Worm (Caenorhabditis elegans) whole organism, young adult: ENCODE measurements around the gene C50C3.5.

Experiments used
- B0261.1 ChIP-seq: sonication (generic microtip); optimal IDR thresholded peaks from 2 replicates; lab custom pipeline; 2016; ENCODE audit warnings: mild to moderate bottlenecking, missing genetic modification characterization, moderate library complexity, missing compliant biosample characterization
- C06A6.2 ChIP-seq: fragments of 200-800 bp; sonication (Bioruptor generic); conservative IDR thresholded peaks from 2 replicates; pipeline ENCODE4 v1.3.6; 2022; ENCODE audit warnings: missing genetic modification characterization, missing compliant biosample characterization
- F10E7.11 ChIP-seq: sonication (generic microtip); optimal IDR thresholded peaks from 2 replicates; lab custom pipeline; 2017; ENCODE audit warnings: mild to moderate bottlenecking, missing genetic modification characterization, moderate library complexity, missing compliant biosample characterization
- F37B4.10 ChIP-seq: fragments of 200-800 bp; sonication (Bioruptor generic); IDR thresholded peaks from 2 replicates; pipeline ENCODE4 v1.3.6; 2022; ENCODE audit warnings: missing genetic modification characterization, missing compliant biosample characterization
- F52B5.7 ChIP-seq: sonication (generic microtip); optimal IDR thresholded peaks from 2 replicates; lab custom pipeline; 2016; ENCODE audit warnings: mild to moderate bottlenecking, missing genetic modification characterization, missing compliant biosample characterization
- F57C9.4 ChIP-seq: sonication (generic microtip); optimal IDR thresholded peaks from 2 replicates; lab custom pipeline; 2017; ENCODE audit warnings: mild to moderate bottlenecking, missing genetic modification characterization, missing compliant biosample characterization
- K11D2.4 ChIP-seq: fragments of 200-800 bp; sonication (Bioruptor generic); IDR thresholded peaks from 2 replicates; pipeline ENCODE4 v1.3.6; 2022; ENCODE audit warnings: missing genetic modification reagents, missing genetic modification characterization, missing compliant biosample characterization
- K12H6.12 ChIP-seq: fragments of 200-800 bp; sonication (Bioruptor generic); optimal IDR thresholded peaks from 2 replicates; lab custom pipeline; 2018; ENCODE audit warnings: mild to moderate bottlenecking, missing genetic modification characterization, missing compliant biosample characterization
- Y53F4B.3 ChIP-seq: fragments of 200-800 bp; sonication (Bioruptor generic); IDR thresholded peaks from 2 replicates; pipeline ENCODE4 v1.3.6; 2022; ENCODE audit warnings: missing genetic modification reagents, missing genetic modification characterization, missing compliant biosample characterization
- Y53G8AR.9 ChIP-seq: fragments of 200-800 bp; sonication (Bioruptor generic); conservative IDR thresholded peaks from 2 replicates; pipeline ENCODE4 v1.3.6; 2022; ENCODE audit warnings: missing genetic modification reagents, missing genetic modification characterization, missing compliant biosample characterization
- aptf-3 ChIP-seq: fragments of 200-800 bp; sonication (Bioruptor generic); IDR thresholded peaks from 2 replicates; pipeline ENCODE4 v1.3.6; 2022; ENCODE audit warnings: missing genetic modification characterization, missing compliant biosample characterization
- atf-7 ChIP-seq: sonication (generic microtip); optimal IDR thresholded peaks from 2 replicates; lab custom pipeline; 2017; ENCODE audit warnings: mild to moderate bottlenecking, missing genetic modification characterization, missing compliant biosample characterization
- attf-3 ChIP-seq: fragments of 200-800 bp; sonication (Bioruptor generic); conservative IDR thresholded peaks from 2 replicates; pipeline ENCODE4 v1.3.6; 2022; ENCODE audit warnings: missing genetic modification reagents, missing genetic modification characterization, missing compliant biosample characterization
- attf-5 ChIP-seq: fragments of 200-800 bp; sonication (Bioruptor generic); optimal IDR thresholded peaks from 2 replicates; lab custom pipeline; 2018; ENCODE audit warnings: mild to moderate bottlenecking, missing genetic modification characterization, missing compliant biosample characterization
- bed-2 ChIP-seq: fragments of 200-800 bp; sonication (Bioruptor generic); IDR thresholded peaks from 2 replicates; pipeline ENCODE4 v1.3.6; 2022; ENCODE audit warnings: missing genetic modification reagents, missing genetic modification characterization, missing compliant biosample characterization
- ccch-3 ChIP-seq: fragments of 200-800 bp; sonication (Bioruptor generic); optimal IDR thresholded peaks from 2 replicates; lab custom pipeline; 2018; ENCODE audit warnings: mild to moderate bottlenecking, missing genetic modification characterization, missing compliant biosample characterization
- ceh-100 ChIP-seq: fragments of 200-800 bp; sonication (Bioruptor generic); IDR thresholded peaks from 2 replicates; pipeline ENCODE4 v1.3.6; 2022; ENCODE audit warnings: missing genetic modification reagents, missing genetic modification characterization, missing compliant biosample characterization
- ceh-27 ChIP-seq: fragments of 200-800 bp; sonication (Bioruptor generic); optimal IDR thresholded peaks from 2 replicates; lab custom pipeline; 2018; ENCODE audit warnings: mild to moderate bottlenecking, missing genetic modification characterization, moderate library complexity, missing compliant biosample characterization
- chd-7 ChIP-seq: sonication (generic microtip); optimal IDR thresholded peaks from 2 replicates; lab custom pipeline; 2016; ENCODE audit warnings: mild to moderate bottlenecking, missing genetic modification characterization, moderate library complexity, missing compliant biosample characterization
- dox-1 ChIP-seq: fragments of 200-800 bp; sonication (Bioruptor generic); IDR thresholded peaks from 2 replicates; pipeline ENCODE4 v1.3.6; 2022; ENCODE audit warnings: missing genetic modification reagents, missing genetic modification characterization, missing compliant biosample characterization
- efl-1 ChIP-seq: fragments of 150-350 bp; optimal IDR thresholded peaks from 2 replicates; lab custom pipeline; 2014; ENCODE audit warnings: missing biosample characterization, missing genetic modification reagents, missing genetic modification characterization
- egl-44 ChIP-seq: fragments of 200-800 bp; sonication (Bioruptor generic); IDR thresholded peaks from 2 replicates; pipeline ENCODE4 v1.3.6; 2022; ENCODE audit warnings: missing genetic modification reagents, missing genetic modification characterization, missing compliant biosample characterization
- egrh-3 ChIP-seq: fragments of 200-800 bp; sonication (Bioruptor generic); IDR thresholded peaks from 2 replicates; pipeline ENCODE4 v1.3.6; 2022; ENCODE audit warnings: missing genetic modification reagents, missing genetic modification characterization, missing compliant biosample characterization
- him-1 ChIP-seq: sonication (generic microtip); optimal IDR thresholded peaks from 2 replicates; lab custom pipeline; 2016; ENCODE audit warnings: missing genotype, missing genetic modification reagents, missing genetic modification characterization, missing compliant biosample characterization
- let-526 ChIP-seq: fragments of 200-800 bp; sonication (Bioruptor generic); IDR thresholded peaks from 2 replicates; pipeline ENCODE4 v1.3.6; 2022; ENCODE audit warnings: missing genetic modification reagents, missing genetic modification characterization, missing compliant biosample characterization
- let-607 ChIP-seq, 2 experiments: fragments of 200-800 bp in 1 of 2; sonication (Bioruptor generic) in 1 of 2; sonication (generic microtip) in 1 of 2; optimal IDR thresholded peaks; 2 replicates each; lab custom pipeline; 2016 to 2018; ENCODE audit warnings: mild to moderate bottlenecking in 2 of 2, missing compliant biosample characterization in 2 of 2, missing genetic modification characterization in 2 of 2, moderate library complexity in 2 of 2, missing genotype in 1 of 2
- lin-35 ChIP-seq, 3 experiments: fragments of 150-350 bp in 2 of 3; sonication (generic microtip) in 1 of 3; optimal IDR thresholded peaks; 2 replicates each; lab custom pipeline; 2014 to 2018; ENCODE audit warnings: missing biosample characterization in 3 of 3, missing genetic modification characterization in 3 of 3, missing genetic modification reagents in 3 of 3
- lin-40 ChIP-seq: sonication (generic microtip); optimal IDR thresholded peaks from 2 replicates; lab custom pipeline; 2016; ENCODE audit warnings: missing genetic modification characterization, mild to moderate bottlenecking, missing compliant biosample characterization, missing genotype, missing genetic modification reagents
- lin-54 ChIP-seq: fragments of 200-800 bp; sonication (Bioruptor generic); optimal IDR thresholded peaks from 2 replicates; lab custom pipeline; 2018; ENCODE audit warnings: mild to moderate bottlenecking, missing genetic modification characterization, missing compliant biosample characterization
- lsl-1 ChIP-seq: fragments of 200-800 bp; sonication (Bioruptor generic); optimal IDR thresholded peaks from 2 replicates; lab custom pipeline; 2018; ENCODE audit warnings: mild to moderate bottlenecking, missing genetic modification characterization, moderate library complexity, missing compliant biosample characterization
- madf-3 ChIP-seq: fragments of 200-800 bp; sonication (Bioruptor generic); IDR thresholded peaks from 2 replicates; pipeline ENCODE4 v1.3.6; 2022; ENCODE audit warnings: missing genetic modification reagents, missing genetic modification characterization, missing compliant biosample characterization
- madf-8 ChIP-seq: fragments of 200-800 bp; sonication (Bioruptor generic); conservative IDR thresholded peaks from 2 replicates; pipeline ENCODE4 v1.3.6; 2022; ENCODE audit warnings: missing genetic modification reagents, missing genetic modification characterization, missing compliant biosample characterization
- mes-4 ChIP-seq: sonication (generic microtip); optimal IDR thresholded peaks from 2 replicates; lab custom pipeline; 2016; ENCODE audit warnings: missing genotype, missing genetic modification characterization, missing compliant biosample characterization
- nfyb-1 ChIP-seq: fragments of 200-800 bp; sonication (Bioruptor generic); IDR thresholded peaks from 2 replicates; pipeline ENCODE4 v1.3.6; 2022; ENCODE audit warnings: missing genetic modification reagents, missing genetic modification characterization, missing compliant biosample characterization
- nhr-27 ChIP-seq: fragments of 200-800 bp; sonication (Bioruptor generic); optimal IDR thresholded peaks from 2 replicates; lab custom pipeline; 2018; ENCODE audit warnings: mild to moderate bottlenecking, missing genetic modification characterization, moderate library complexity, missing compliant biosample characterization
- pbrm-1 ChIP-seq: fragments of 200-800 bp; sonication (Bioruptor generic); IDR thresholded peaks from 2 replicates; pipeline ENCODE4 v1.3.6; 2022; ENCODE audit warnings: missing genetic modification reagents, missing genetic modification characterization, missing compliant biosample characterization
- sea-2 ChIP-seq: fragments of 200-800 bp; sonication (Bioruptor generic); IDR thresholded peaks from 2 replicates; pipeline ENCODE4 v1.3.6; 2022; ENCODE audit warnings: missing genetic modification characterization, missing compliant biosample characterization
- somi-1 ChIP-seq: fragments of 200-800 bp; sonication (Bioruptor generic); optimal IDR thresholded peaks from 2 replicates; lab custom pipeline; 2018; ENCODE audit warnings: mild to moderate bottlenecking, missing genetic modification characterization, missing compliant biosample characterization
- tbx-9 ChIP-seq: sonication (generic microtip); optimal IDR thresholded peaks from 2 replicates; lab custom pipeline; 2016; ENCODE audit warnings: borderline replicate concordance, missing genetic modification characterization, inconsistent platforms, missing compliant biosample characterization
- ztf-18 ChIP-seq: sonication (generic microtip); optimal IDR thresholded peaks from 2 replicates; lab custom pipeline; 2016; ENCODE audit warnings: missing genotype, mild to moderate bottlenecking, missing genetic modification characterization, missing compliant biosample characterization

The C50C3.5 gene

DNA sequence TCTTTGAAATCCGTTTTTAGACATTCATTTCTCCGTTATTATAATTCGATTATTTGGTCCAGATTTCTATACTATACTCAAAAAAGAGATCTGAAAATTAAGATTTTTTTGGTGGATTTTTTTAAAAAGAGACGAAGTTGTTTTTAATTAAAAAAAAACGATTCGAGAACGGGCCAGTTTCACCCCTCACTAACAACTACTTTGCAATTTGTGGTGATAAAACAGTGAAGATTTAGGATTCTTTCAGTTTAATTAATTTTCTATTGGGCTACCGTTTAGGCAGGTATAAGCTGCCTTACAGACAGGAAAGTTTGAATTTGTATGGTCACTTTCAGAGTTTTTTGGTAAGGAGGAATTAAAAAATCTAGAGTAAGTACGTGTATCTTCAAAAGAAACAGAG, 22.1 kb downstream of the C50C3.5 start, which contains the start of gene unc-36:
unc-36 (minus strand) TSS at position 101 of the 400 bp plus-strand sequence.
- TF ChIP-seq chd-7 (tag; lab: Kevin White, UChicago) (no peak), egrh-3 (no peak), ccch-3 (GFP tag; lab: Kevin White, UChicago) (no peak), F57C9.4 (tag; lab: Kevin White, UChicago) (no peak), Y53F4B.3 (no peak), tbx-9 (no peak)

DNA sequence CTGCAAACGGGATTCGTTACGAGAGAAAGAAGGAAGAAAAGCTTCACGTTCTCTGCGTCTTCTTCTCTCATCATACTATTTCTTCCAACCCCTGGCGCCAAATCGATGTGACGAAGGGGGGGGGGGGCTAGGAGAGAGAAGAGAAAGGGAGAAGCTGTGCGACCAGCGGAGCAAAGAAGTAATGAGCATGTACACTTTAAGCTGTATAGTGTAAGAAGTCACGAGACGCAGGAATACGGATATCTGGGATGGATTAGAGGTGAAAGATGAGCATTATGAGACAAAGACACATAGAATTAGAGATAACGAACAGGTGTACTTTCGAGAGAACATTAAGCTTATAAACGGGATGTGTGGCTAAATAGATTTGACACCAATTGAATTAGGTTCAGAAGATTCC, 22.7 kb downstream of the C50C3.5 start:
- no peak for TF ChIP-seq somi-1 (GFP tag; lab: Kevin White, UChicago)
- peak; percentile 65 for TF ChIP-seq K12H6.12
- TF ChIP-seq let-526 (GFP tag; lab: Robert Waterston, UW): no peak
- no peak for TF ChIP-seq ceh-27 (GFP tag; lab: Kevin White, UChicago)
- TF ChIP-seq madf-8 (GFP tag; lab: Robert Waterston, UW): no peak
- no peak for TF ChIP-seq egrh-3
- TF ChIP-seq ztf-18 (tag; lab: Kevin White, UChicago): no peak

DNA sequence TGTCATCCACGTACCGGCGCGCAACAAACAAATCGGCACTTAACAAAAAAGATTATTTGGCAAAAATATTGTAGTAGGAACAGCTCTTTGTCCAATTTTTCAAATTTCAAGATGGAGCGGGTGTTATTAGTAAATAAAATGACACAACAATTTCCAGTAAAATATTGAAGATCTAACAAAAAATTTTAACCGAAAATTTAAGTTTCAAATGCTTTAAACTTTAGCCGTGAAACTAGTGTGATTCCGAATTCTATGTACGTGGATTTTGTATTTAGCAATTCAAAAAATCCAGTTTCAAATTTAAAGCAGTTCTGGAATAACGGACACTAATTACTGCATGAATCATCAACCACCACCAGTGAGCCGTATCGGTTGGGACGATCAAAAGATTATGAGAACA, 23.7 kb downstream of the C50C3.5 start, which contains the start of gene snb-5:
snb-5 (plus strand) TSS at position 301 of the 400 bp plus-strand sequence.
- TF ChIP-seq bed-2 (GFP tag; lab: Robert Waterston, UW) (no peak), atf-7 (tag; lab: Kevin White, UChicago) (no peak), chd-7 (tag; lab: Kevin White, UChicago) (no peak), attf-3 (no peak), F52B5.7 (tag; lab: Kevin White, UChicago) (no peak), madf-3 (GFP tag; lab: Robert Waterston, UW) (no peak)

DNA sequence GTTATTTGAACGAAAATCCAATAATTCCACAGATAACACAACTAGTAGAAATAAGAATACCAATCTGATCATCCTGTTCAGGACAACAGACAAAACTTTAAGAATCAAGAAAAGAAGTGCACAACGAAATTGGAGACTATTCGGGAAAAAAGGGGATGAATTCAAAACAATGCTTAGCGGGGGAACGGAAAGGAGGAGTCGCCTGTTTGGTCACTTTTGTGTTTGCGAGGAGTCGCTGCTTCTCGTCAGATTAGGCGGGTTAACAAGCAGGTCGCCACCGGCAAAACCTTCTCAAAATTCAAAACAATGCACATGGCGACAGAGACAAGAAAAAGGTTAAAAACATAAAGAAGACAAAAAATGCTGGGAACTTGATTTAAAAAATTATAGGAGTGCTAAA, 30.8 kb downstream of the C50C3.5 start, which contains the start of gene C30A5.10:
C30A5.10 (minus strand) TSS at position 101 of the 400 bp plus-strand sequence.
- TF ChIP-seq C06A6.2 (GFP tag; lab: Robert Waterston, UW) (no peak), B0261.1 (tag; lab: Kevin White, UChicago) (no peak), him-1 (tag; lab: Kevin White, UChicago) (no peak), lin-54 (GFP tag; lab: Kevin White, UChicago) (no peak), lsl-1 (GFP tag; lab: Kevin White, UChicago) (no peak), F52B5.7 (tag; lab: Kevin White, UChicago) (no peak), K11D2.4 (no peak), ztf-18 (tag; lab: Kevin White, UChicago) (no peak), Y53G8AR.9 (no peak), aptf-3 (no peak), egl-44 (GFP tag; lab: Robert Waterston, UW) (no peak), somi-1 (GFP tag; lab: Kevin White, UChicago) (no peak), efl-1 (GFP tag; lab: Kevin White, UChicago) (no peak)
- TF ChIP-seq, all 124 proteins: peak for 0

DNA sequence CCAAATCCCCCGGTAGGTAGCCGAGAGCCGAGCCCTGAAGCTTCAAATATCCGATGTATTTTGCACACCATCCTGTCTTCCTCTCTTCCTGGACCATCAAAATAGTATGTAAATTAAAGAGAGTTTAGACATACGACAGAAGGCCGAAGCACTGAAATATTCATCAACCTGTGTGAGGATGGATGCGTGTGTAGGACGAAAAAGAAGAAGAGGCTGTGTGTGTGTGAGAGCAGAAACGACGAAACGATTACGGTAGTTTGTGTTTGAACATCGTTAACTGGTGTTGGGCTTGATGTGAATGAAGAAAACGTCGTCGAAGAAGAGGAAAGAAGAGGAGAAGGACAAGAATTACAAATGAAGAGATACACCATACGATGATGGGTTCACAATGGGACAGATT, 32.5 kb downstream of the C50C3.5 start:
- TF ChIP-seq K11D2.4: no peak
- no peak for TF ChIP-seq let-526 (GFP tag; lab: Robert Waterston, UW)
- no peak for TF ChIP-seq ceh-100
- no peak for TF ChIP-seq mes-4 (tag; lab: Kevin White, UChicago)
- no peak for TF ChIP-seq efl-1 (GFP tag; lab: Kevin White, UChicago)
- no peak for TF ChIP-seq lin-35 (GFP tag; optimal IDR thresholded peaks at IDR 0.05; lab: Kevin White, UChicago)
- no peak for TF ChIP-seq B0261.1 (tag; lab: Kevin White, UChicago)
- no peak for TF ChIP-seq lin-54 (GFP tag; lab: Kevin White, UChicago)
- no peak for TF ChIP-seq sea-2 (GFP tag; lab: Robert Waterston, UW)
- no peak for TF ChIP-seq attf-5 (GFP tag; lab: Kevin White, UChicago)
- no peak for TF ChIP-seq F10E7.11
- TF ChIP-seq let-607 (tag; optimal IDR thresholded peaks at IDR 0.05; lab: Kevin White, UChicago): no peak
- TF ChIP-seq ccch-3 (GFP tag; lab: Kevin White, UChicago): no peak
- no peak for TF ChIP-seq nfyb-1
- no peak for TF ChIP-seq lin-40 (tag; lab: Kevin White, UChicago)
- TF ChIP-seq pbrm-1 (GFP tag; lab: Robert Waterston, UW): no peak
- no peak for TF ChIP-seq nhr-27 (tag; lab: Kevin White, UChicago)
- no peak for TF ChIP-seq F37B4.10 (GFP tag; lab: Robert Waterston, UW)
- TF ChIP-seq dox-1 (GFP tag; lab: Robert Waterston, UW): no peak
